Fruit fly (Drosophila melanogaster): ENCODE data around the gene CG8087.

Gene CG8087

DNA sequence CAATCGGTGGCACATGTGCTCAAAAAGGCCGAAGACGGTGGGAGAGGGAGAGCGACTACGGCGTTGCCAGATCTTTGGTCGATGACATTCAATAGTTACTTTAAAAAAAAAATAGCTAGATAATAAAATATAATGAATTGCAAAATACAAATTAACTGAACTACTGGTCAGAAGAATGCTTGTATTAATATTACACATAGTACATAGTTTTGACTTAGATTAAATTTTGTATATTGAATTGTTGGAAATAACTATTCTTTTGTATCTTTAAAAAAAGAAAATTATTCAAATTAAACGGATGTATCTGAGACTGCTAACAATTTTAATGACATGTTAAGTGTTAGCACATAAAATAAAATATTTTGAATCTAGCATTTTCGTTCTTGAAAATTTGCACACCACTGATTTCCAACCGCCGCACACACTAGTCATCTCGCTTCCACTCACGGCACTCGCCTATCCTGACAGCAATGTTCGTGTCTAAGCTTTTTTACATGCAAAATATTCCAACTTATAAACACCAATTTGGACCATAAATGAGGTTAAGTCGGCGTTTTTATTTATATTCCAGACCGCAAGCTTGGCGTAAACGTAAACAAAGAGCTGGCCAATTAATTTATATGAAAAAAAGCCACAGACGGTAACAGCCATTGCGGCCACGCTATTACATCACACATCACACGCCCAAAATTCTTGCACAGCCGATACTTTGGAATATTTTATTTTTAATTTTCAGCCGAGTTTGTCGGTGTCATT lies 10.5 kb upstream of the CG8087 start (continued):
- TF ChIP-seq CG14710 (tag; optimal IDR thresholded peaks at IDR 0.05) (peak; percentile 84), MESR4 (GFP tag; optimal IDR thresholded peaks at IDR 0.05) (no peak), jigr1 (GFP tag; IDR thresholded peaks at IDR 0.05) (no peak), CG12071 (GFP tag; optimal IDR thresholded peaks at IDR 0.05) (no peak), Hmr (GFP tag; optimal IDR thresholded peaks at IDR 0.05) (peak; percentile 70), pum (GFP tag; optimal IDR thresholded peaks at IDR 0.05) (peak; percentile 44), NC2α (GFP tag; optimal IDR thresholded peaks at IDR 0.05) (no peak), shn (GFP tag; optimal IDR thresholded peaks at IDR 0.05) (peak; percentile 29), CG2712 (tag; optimal IDR thresholded peaks at IDR 0.05) (peak; percentile 73), CG10274 (GFP tag; optimal IDR thresholded peaks at IDR 0.05) (peak; percentile 49), onecut (GFP tag; IDR thresholded peaks at IDR 0.05) (peak; percentile 36), scrt (GFP tag; optimal IDR thresholded peaks at IDR 0.05) (peak; percentile 67), Lim3 (GFP tag; IDR thresholded peaks at IDR 0.05) (no peak), CG30020 (tag; optimal IDR thresholded peaks at IDR 0.05) (peak; percentile 37), twi (tag; optimal IDR thresholded peaks at IDR 0.05) (peak; percentile 44), CG11456 (GFP tag; IDR thresholded peaks at IDR 0.05) (peak; percentile 66; the same call in 2 of the 3 replicates), Poxn (GFP tag; IDR thresholded peaks at IDR 0.05) (no peak), ERR (GFP tag; optimal IDR thresholded peaks at IDR 0.05) (no peak), CG8359 (GFP tag; optimal IDR thresholded peaks at IDR 0.05; ENCODE audit: borderline replicate concordance) (peak; percentile 47), Dll (GFP tag; IDR thresholded peaks at IDR 0.05; ENCODE audit: partially characterized antibody) (no peak), dimm (GFP tag; IDR thresholded peaks at IDR 0.05) (no peak), CG43689 (GFP tag; IDR thresholded peaks at IDR 0.05) (no peak), Myb (GFP tag; optimal IDR thresholded peaks at IDR 0.05) (no peak), CG1603 (tag; optimal IDR thresholded peaks at IDR 0.05) (peak; percentile 16), CG33213 (GFP tag; optimal IDR thresholded peaks at IDR 0.05) (peak; percentile 2), al (GFP tag; IDR thresholded peaks at IDR 0.05) (peak; percentile 56), pho (GFP tag; optimal IDR thresholded peaks at IDR 0.05) (peak; percentile 76), CG3065 (GFP tag; optimal IDR thresholded peaks at IDR 0.05) (peak; percentile 37), bigmax (GFP tag; optimal IDR thresholded peaks at IDR 0.05) (peak; percentile 97), CG3726 (GFP tag; IDR thresholded peaks at IDR 0.05) (peak; percentile 75; the same call in 1 of the 3 replicates), fd96Cb (tag; optimal IDR thresholded peaks at IDR 0.05) (peak; percentile 76), sug (tag; optimal IDR thresholded peaks at IDR 0.05) (peak; percentile 57), dmrt11E (tag; optimal IDR thresholded peaks at IDR 0.05) (peak; percentile 71), Abd-B (GFP tag; optimal IDR thresholded peaks at IDR 0.05) (peak; percentile 77), kay (GFP tag; optimal IDR thresholded peaks at IDR 0.05) (peak; percentile 53), Bteb2 (GFP tag; optimal IDR thresholded peaks at IDR 0.05) (peak; percentile 64), CG10431 (GFP tag; optimal IDR thresholded peaks at IDR 0.05) (no peak), br (optimal IDR thresholded peaks at IDR 0.05) (no peak), CG2889 (GFP tag; IDR thresholded peaks at IDR 0.05) (no peak), luna (GFP tag; optimal IDR thresholded peaks at IDR 0.05) (no peak), cg (GFP tag; optimal IDR thresholded peaks at IDR 0.05) (no peak), CG14014 (GFP tag; IDR thresholded peaks at IDR 0.05) (peak; percentile 56), CG7839 (tag; optimal IDR thresholded peaks at IDR 0.05) (peak; percentile 81), CG7357 (GFP tag; IDR thresholded peaks at IDR 0.05) (peak; percentile 56; the same call in 2 of the 3 replicates), chif (GFP tag; optimal IDR thresholded peaks at IDR 0.05) (peak in 1 of 2 experiments; percentile 52), CG12155 (GFP tag; optimal IDR thresholded peaks at IDR 0.05) (peak; percentile 79), CG17385 (GFP tag; optimal IDR thresholded peaks at IDR 0.05) (peak; percentile 58), HLH4C (GFP tag; IDR thresholded peaks at IDR 0.05; ENCODE audit: partially characterized antibody) (no peak), CG11695 (GFP tag; IDR thresholded peaks at IDR 0.05) (peak; percentile 51; the same call in 2 of the 3 replicates), kni (GFP tag; optimal IDR thresholded peaks at IDR 0.05) (peak; percentile 18)

Measured in whole organism, embryonic.